Fruit fly (Drosophila melanogaster): ENCODE data around the gene CG15725.

- no peak for TF ChIP-seq insv (optimal IDR thresholded peaks at IDR 0.05)
- no peak for TF ChIP-seq Myc (optimal IDR thresholded peaks at IDR 0.05)
Observed at dm6 chrX:12757075-12757474, 51.4 kb downstream of the CG15725 start.

Data from Kc167 (cell line).